Worm (Caenorhabditis elegans): ENCODE data around the gene R08E3.1.

DNA sequence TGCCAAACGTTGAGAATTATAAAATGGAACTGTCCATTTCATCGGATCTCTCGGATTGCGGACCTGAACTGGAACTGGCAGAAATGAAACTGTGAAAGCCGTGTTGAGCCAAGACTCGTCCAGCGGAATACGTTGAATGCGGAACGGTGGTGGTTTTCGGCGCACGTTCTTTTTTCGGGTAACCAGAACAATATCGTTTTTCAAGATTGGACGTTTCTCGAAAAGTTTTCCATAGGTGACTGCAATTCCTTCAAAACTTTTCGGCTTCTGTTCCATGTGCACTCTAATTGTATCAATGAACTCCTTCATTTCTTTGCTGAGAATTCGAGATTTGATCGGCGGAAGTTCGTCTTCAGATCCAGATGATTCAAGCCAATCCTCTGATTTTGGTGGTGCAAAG is 22.3 kb downstream of the R08E3.1 start:
- TF ChIP-seq odd-2 (tag; optimal IDR thresholded peaks at IDR 0.05) = no peak
- no peak for TF ChIP-seq hlh-15 (tag; optimal IDR thresholded peaks at IDR 0.05)
- no peak for TF ChIP-seq ama-1 (optimal IDR thresholded peaks at IDR 0.05)
- TF ChIP-seq pqm-1 (tag; optimal IDR thresholded peaks at IDR 0.05) = no peak
- no peak for TF ChIP-seq pag-3 (tag; optimal IDR thresholded peaks at IDR 0.05; ENCODE audit: borderline replicate concordance)
- no peak for TF ChIP-seq F13H6.1 (tag; optimal IDR thresholded peaks at IDR 0.05)
- no peak for TF ChIP-seq nhr-11 (tag; optimal IDR thresholded peaks at IDR 0.05)
- no peak for TF ChIP-seq ceh-2 (tag; optimal IDR thresholded peaks at IDR 0.05)
- TF ChIP-seq hlh-8 (tag; optimal IDR thresholded peaks at IDR 0.05) = no peak
- no peak for TF ChIP-seq elt-2 (tag; optimal IDR thresholded peaks at IDR 0.05)
- no peak for TF ChIP-seq lin-11 (tag; optimal IDR thresholded peaks at IDR 0.05)
- no peak for TF ChIP-seq elt-4 (tag; optimal IDR thresholded peaks at IDR 0.05)
- TF ChIP-seq ceh-9 (tag; optimal IDR thresholded peaks at IDR 0.05) = no peak
- no peak for TF ChIP-seq unc-42 (tag; optimal IDR thresholded peaks at IDR 0.05)
